Worm (Caenorhabditis elegans): ENCODE results near the gene F54C9.11.

F54C9.11 gene

ce11 chrII:8603567-8604359 lies 18.9 kb upstream of the F54C9.11 start, which contains the start of gene suf-1:
TSS of gene suf-1 (plus strand) at chrII:8603846.
- no peak for TF ChIP-seq unc-62 (GFP tag; optimal IDR thresholded peaks at IDR 0.05)

- no peak for TF ChIP-seq unc-62 (GFP tag; optimal IDR thresholded peaks at IDR 0.05)
Measured at ce11 chrII:8602337-8602944, 17.6 kb upstream of the F54C9.11 start, which contains the start of the genes cpf-1 and rpl-26. TSS of gene cpf-1 (minus strand) at chrII:8602440. TSS of gene rpl-26 (plus strand) at chrII:8602785.

ce11 chrII:8600165-8600564 lies 15.3 kb upstream of the F54C9.11 start, which contains the start of gene pigg-1:
TSS of gene pigg-1 (minus strand) at chrII:8600265.
- no peak for TF ChIP-seq unc-62 (GFP tag; optimal IDR thresholded peaks at IDR 0.05)

- TF ChIP-seq unc-62 (GFP tag; optimal IDR thresholded peaks at IDR 0.05): no peak
Measured at ce11 chrII:8599214-8599613, 14.3 kb upstream of the F54C9.11 start, which contains the start of gene F28C6.5. TSS of gene F28C6.5 (plus strand) at chrII:8599514.

- TF ChIP-seq unc-62 (GFP tag; optimal IDR thresholded peaks at IDR 0.05): no peak
Measured at ce11 chrII:8593840-8594625, 9.1 kb upstream of the F54C9.11 start, which contains the start of gene aptf-3. TSS of gene aptf-3 (plus strand) at chrII:8594190.

ce11 chrII:8590684-8591083 lies 5.8 kb upstream of the F54C9.11 start, which contains the start of gene aptf-4:
TSS of gene aptf-4 (plus strand) at chrII:8590984.
- TF ChIP-seq unc-62 (GFP tag; optimal IDR thresholded peaks at IDR 0.05): no peak

ce11 chrII:8589227-8589626 lies 4.3 kb upstream of the F54C9.11 start:
- no peak for TF ChIP-seq unc-62 (GFP tag; optimal IDR thresholded peaks at IDR 0.05)

ce11 chrII:8588442-8588841 lies 3.6 kb upstream of the F54C9.11 start:
- TF ChIP-seq unc-62 (GFP tag; optimal IDR thresholded peaks at IDR 0.05): no peak

- no peak for TF ChIP-seq unc-62 (GFP tag; optimal IDR thresholded peaks at IDR 0.05)
Measured at ce11 chrII:8587660-8588230, 2.9 kb upstream of the F54C9.11 start.

ce11 chrII:8585921-8586320 lies 1.0 kb upstream of the F54C9.11 start:
- no peak for TF ChIP-seq unc-62 (GFP tag; optimal IDR thresholded peaks at IDR 0.05)

ce11 chrII:8583035-8583434 lies 1.9 kb downstream of the F54C9.11 start:
- no peak for TF ChIP-seq unc-62 (GFP tag; optimal IDR thresholded peaks at IDR 0.05)

ce11 chrII:8581700-8582099 lies 3.2 kb downstream of the F54C9.11 start, which contains the start of gene arl-1:
TSS of gene arl-1 (plus strand) at chrII:8582000.
- no peak for TF ChIP-seq unc-62 (GFP tag; optimal IDR thresholded peaks at IDR 0.05)

- TF ChIP-seq unc-62 (GFP tag; optimal IDR thresholded peaks at IDR 0.05): no peak
Measured at ce11 chrII:8577509-8578099, 7.3 kb downstream of the F54C9.11 start, which contains the start of gene F54C9.9. TSS of gene F54C9.9 (plus strand) at chrII:8578049.

ce11 chrII:8575184-8575583 lies 9.7 kb downstream of the F54C9.11 start, which contains the start of gene puf-5:
TSS of gene puf-5 (plus strand) at chrII:8575541.
- TF ChIP-seq unc-62 (GFP tag; optimal IDR thresholded peaks at IDR 0.05): no peak

ce11 chrII:8573044-8573443 lies 11.8 kb downstream of the F54C9.11 start, which contains the start of gene F54C9.7:
TSS of gene F54C9.7 (plus strand) at chrII:8573344.
- TF ChIP-seq unc-62 (GFP tag; optimal IDR thresholded peaks at IDR 0.05): no peak

Data from whole organism, dauer.